Worm (Caenorhabditis elegans) whole organism, early embryonic: ENCODE data around the gene srj-6.

Experiments
- F13C5.2 ChIP-seq: sonication (generic microtip); optimal IDR thresholded peaks from 2 replicates; lab custom pipeline; 2017; ENCODE audit warnings: mild to moderate bottlenecking, missing genetic modification characterization, inconsistent platforms, missing compliant biosample characterization
- aly-1 ChIP-seq: sonication (generic microtip); optimal IDR thresholded peaks from 2 replicates; lab custom pipeline; 2016; ENCODE audit warnings: missing genetic modification characterization, missing compliant biosample characterization
- ama-1 ChIP-seq: fragments of 150-350 bp; optimal IDR thresholded peaks from 2 replicates; lab custom pipeline; 2014
- ceh-13 ChIP-seq: fragments of 200-800 bp; sonication (Bioruptor generic); optimal IDR thresholded peaks from 2 replicates; lab custom pipeline; 2018; ENCODE audit warnings: mild to moderate bottlenecking, missing genetic modification characterization, missing compliant biosample characterization
- ceh-36 ChIP-seq: sonication (generic microtip); optimal IDR thresholded peaks from 2 replicates; lab custom pipeline; 2016; ENCODE audit warnings: missing genetic modification characterization, inconsistent platforms, missing compliant biosample characterization
- ets-7 ChIP-seq: sonication (generic microtip); optimal IDR thresholded peaks from 2 replicates; lab custom pipeline; 2016; ENCODE audit warnings: missing genotype, missing genetic modification characterization, missing compliant biosample characterization
- flt-1 ChIP-seq: fragments of 200-800 bp; sonication (Bioruptor generic); IDR thresholded peaks from 2 replicates; pipeline ENCODE4 v1.3.6; 2022; ENCODE audit warnings: missing genetic modification characterization, missing compliant biosample characterization
- hmbx-1 ChIP-seq: sonication (generic microtip); optimal IDR thresholded peaks from 2 replicates; lab custom pipeline; 2016; ENCODE audit warnings: mild to moderate bottlenecking, missing genetic modification characterization, missing compliant biosample characterization
- sea-1 ChIP-seq: fragments of 200-800 bp; sonication (Bioruptor generic); conservative IDR thresholded peaks from 2 replicates; pipeline ENCODE4 v1.3.6; 2022; ENCODE audit warnings: missing genetic modification characterization, missing compliant biosample characterization
- tbx-11 ChIP-seq: fragments of 200-800 bp; sonication (Bioruptor generic); IDR thresholded peaks from 2 replicates; pipeline ENCODE4 v1.3.6; 2022; ENCODE audit warnings: missing genetic modification characterization, missing compliant biosample characterization
- tbx-37 ChIP-seq: fragments of 200-800 bp; sonication (Bioruptor generic); conservative IDR thresholded peaks from 2 replicates; pipeline ENCODE4 v1.3.6; 2022; ENCODE audit warnings: missing genetic modification reagents, missing genetic modification characterization, missing compliant biosample characterization
- tra-4 ChIP-seq: sonication (generic microtip); optimal IDR thresholded peaks from 2 replicates; lab custom pipeline; 2017; ENCODE audit warnings: missing genetic modification characterization, missing compliant biosample characterization

- TF ChIP-seq ceh-13 (GFP tag; lab: Kevin White, UChicago) (no peak), ama-1 (lab: Kevin White, UChicago) (no peak), hmbx-1 (tag; lab: Kevin White, UChicago) (no peak), tra-4 (tag; lab: Kevin White, UChicago) (no peak), ets-7 (no peak), tbx-11 (GFP tag; lab: Robert Waterston, UW) (no peak), ceh-36 (tag; lab: Kevin White, UChicago) (no peak), flt-1 (GFP tag; lab: Robert Waterston, UW) (no peak), tbx-37 (GFP tag; lab: Robert Waterston, UW) (no peak), aly-1 (tag; lab: Kevin White, UChicago) (no peak), F13C5.2 (tag; lab: Kevin White, UChicago) (no peak), sea-1 (GFP tag; lab: Robert Waterston, UW) (no peak)
Measured at ce11 chrV:615275-615674, 39.0 kb downstream of the srj-6 start, which contains the start of gene F48G7.13.
